Worm (Caenorhabditis elegans) whole organism, L2 larva: ENCODE measurements around the gene nkb-2.

Experiments used
- R02D3.7 ChIP-seq: fragments of 150-350 bp; optimal IDR thresholded peaks from 2 replicates; lab custom pipeline; 2014; ENCODE audit warnings: missing biosample characterization, missing genetic modification characterization
- ZK546.5 ChIP-seq: sonication (generic microtip); optimal IDR thresholded peaks from 2 replicates; lab custom pipeline; 2017; ENCODE audit warnings: missing biosample characterization, missing genetic modification characterization
- alr-1 ChIP-seq: fragments of 150-350 bp; optimal IDR thresholded peaks from 2 replicates; lab custom pipeline; 2014; ENCODE audit warnings: missing biosample characterization, missing genetic modification characterization
- aly-2 ChIP-seq: fragments of 150-350 bp; optimal IDR thresholded peaks from 2 replicates; lab custom pipeline; 2014; ENCODE audit warnings: missing biosample characterization, missing genetic modification characterization
- blmp-1 ChIP-seq: sonication (generic microtip); optimal IDR thresholded peaks from 2 replicates; lab custom pipeline; 2017; ENCODE audit warnings: missing genetic modification characterization, mild to moderate bottlenecking, missing compliant biosample characterization, antibody characterized with exemption, moderate library complexity; ENCODE audit not compliant: insufficient read depth
- ceh-16 ChIP-seq: fragments of 150-350 bp; optimal IDR thresholded peaks from 2 replicates; lab custom pipeline; 2014; ENCODE audit warnings: missing biosample characterization, missing genetic modification characterization
- ceh-82 ChIP-seq: fragments of 150-350 bp; optimal IDR thresholded peaks from 2 replicates; lab custom pipeline; 2014; ENCODE audit warnings: missing biosample characterization, missing genetic modification characterization
- crh-2 ChIP-seq: sonication (generic microtip); optimal IDR thresholded peaks from 2 replicates; lab custom pipeline; 2017; ENCODE audit warnings: missing biosample characterization, missing genetic modification characterization
- dmd-4 ChIP-seq: sonication (generic microtip); optimal IDR thresholded peaks from 2 replicates; lab custom pipeline; 2017; ENCODE audit warnings: missing biosample characterization, missing genetic modification characterization
- egl-27 ChIP-seq: sonication (generic microtip); optimal IDR thresholded peaks from 3 replicates; lab custom pipeline; 2017; ENCODE audit warnings: missing biosample characterization, missing genetic modification reagents, missing genetic modification characterization
- elt-1 ChIP-seq: fragments of 150-350 bp; optimal IDR thresholded peaks from 2 replicates; lab custom pipeline; 2014; ENCODE audit warnings: missing biosample characterization, missing genetic modification characterization
- elt-3 ChIP-seq: sonication (generic microtip); optimal IDR thresholded peaks from 2 replicates; lab custom pipeline; 2017; ENCODE audit warnings: missing biosample characterization, missing genetic modification characterization
- fos-1 ChIP-seq: fragments of 150-350 bp; optimal IDR thresholded peaks from 2 replicates; lab custom pipeline; 2014; ENCODE audit warnings: missing biosample characterization, missing genetic modification characterization
- lin-11 ChIP-seq: fragments of 150-350 bp; sonication (generic microtip); optimal IDR thresholded peaks from 2 replicates; lab custom pipeline; 2014; ENCODE audit warnings: missing biosample characterization, missing genetic modification characterization, inconsistent platforms, mixed read lengths
- lin-13 ChIP-seq: fragments of 150-350 bp; optimal IDR thresholded peaks from 2 replicates; lab custom pipeline; 2014; ENCODE audit warnings: missing biosample characterization, missing genetic modification reagents, missing genetic modification characterization
- lsy-2 ChIP-seq, 2 experiments: fragments of 150-350 bp in 1 of 2; sonication (generic microtip) in 1 of 2; optimal IDR thresholded peaks; 2 replicates each; lab custom pipeline; 2014 to 2017; ENCODE audit warnings: missing biosample characterization in 2 of 2, missing genetic modification characterization in 2 of 2
- mab-5 ChIP-seq: fragments of 150-350 bp; optimal IDR thresholded peaks from 2 replicates; lab custom pipeline; 2014; ENCODE audit warnings: missing biosample characterization, missing genetic modification characterization
- mdl-1 ChIP-seq, 2 experiments: fragments of 150-350 bp in 1 of 2; sonication (generic microtip) in 1 of 2; optimal IDR thresholded peaks; 2 replicates each; lab custom pipeline; 2017; ENCODE audit warnings: missing biosample characterization in 2 of 2, missing genetic modification characterization in 2 of 2
- nhr-10 ChIP-seq: sonication (generic microtip); optimal IDR thresholded peaks from 2 replicates; lab custom pipeline; 2017; ENCODE audit warnings: missing biosample characterization, missing genetic modification characterization
- nhr-11 ChIP-seq: fragments of 150-350 bp; optimal IDR thresholded peaks from 2 replicates; lab custom pipeline; 2014; ENCODE audit warnings: missing biosample characterization, missing genetic modification characterization
- nhr-12 ChIP-seq: fragments of 150-350 bp; optimal IDR thresholded peaks from 2 replicates; lab custom pipeline; 2014; ENCODE audit warnings: missing biosample characterization, missing genetic modification characterization
- nhr-129 ChIP-seq: fragments of 150-350 bp; optimal IDR thresholded peaks from 2 replicates; lab custom pipeline; 2014; ENCODE audit warnings: missing biosample characterization, missing genetic modification characterization
- nhr-21 ChIP-seq: fragments of 150-350 bp; optimal IDR thresholded peaks from 2 replicates; lab custom pipeline; 2014; ENCODE audit warnings: missing biosample characterization, missing genetic modification characterization
- nhr-23 ChIP-seq: fragments of 150-350 bp; optimal IDR thresholded peaks from 2 replicates; lab custom pipeline; 2014; ENCODE audit warnings: missing biosample characterization, missing genetic modification reagents, missing genetic modification characterization
- nhr-6 ChIP-seq: fragments of 150-350 bp; optimal IDR thresholded peaks from 2 replicates; lab custom pipeline; 2014; ENCODE audit warnings: missing biosample characterization, missing genetic modification characterization
- nhr-77 ChIP-seq: fragments of 150-350 bp; optimal IDR thresholded peaks from 2 replicates; lab custom pipeline; 2014; ENCODE audit warnings: missing biosample characterization, missing genetic modification characterization
- peb-1 ChIP-seq: fragments of 150-350 bp; optimal IDR thresholded peaks from 2 replicates; lab custom pipeline; 2014; ENCODE audit warnings: missing biosample characterization, missing genetic modification characterization
- skn-1 ChIP-seq: sonication (generic microtip); optimal IDR thresholded peaks from 2 replicates; lab custom pipeline; 2017; ENCODE audit warnings: missing biosample characterization, missing genetic modification characterization
- sma-3 ChIP-seq: sonication (generic microtip); optimal IDR thresholded peaks from 2 replicates; lab custom pipeline; 2016; ENCODE audit warnings: missing genetic modification reagents, missing genetic modification characterization, missing compliant biosample characterization
- snpc-4 ChIP-seq: fragments of 150-350 bp; optimal IDR thresholded peaks from 2 replicates; lab custom pipeline; 2014; ENCODE audit warnings: missing biosample characterization, missing genetic modification characterization
- unc-55 ChIP-seq: fragments of 150-350 bp; sonication (generic microtip); optimal IDR thresholded peaks from 3 replicates; lab custom pipeline; 2014; ENCODE audit warnings: missing biosample characterization, missing genetic modification reagents, missing genetic modification characterization
- unc-62 ChIP-seq: fragments of 150-350 bp; optimal IDR thresholded peaks from 2 replicates; lab custom pipeline; 2014; ENCODE audit warnings: missing biosample characterization, missing genetic modification reagents, missing genetic modification characterization
- ztf-1 ChIP-seq: fragments of 200-800 bp; sonication (Bioruptor generic); conservative IDR thresholded peaks from 2 replicates; pipeline ENCODE4 v1.3.6; 2022; ENCODE audit warnings: missing genetic modification characterization, missing compliant biosample characterization
- ztf-11 ChIP-seq: sonication (generic microtip); optimal IDR thresholded peaks from 2 replicates; lab custom pipeline; 2017; ENCODE audit warnings: missing biosample characterization, missing genetic modification characterization
- ztf-4 ChIP-seq: fragments of 150-350 bp; optimal IDR thresholded peaks from 2 replicates; lab custom pipeline; 2014; ENCODE audit warnings: missing biosample characterization, missing genetic modification characterization

Gene nkb-2

DNA sequence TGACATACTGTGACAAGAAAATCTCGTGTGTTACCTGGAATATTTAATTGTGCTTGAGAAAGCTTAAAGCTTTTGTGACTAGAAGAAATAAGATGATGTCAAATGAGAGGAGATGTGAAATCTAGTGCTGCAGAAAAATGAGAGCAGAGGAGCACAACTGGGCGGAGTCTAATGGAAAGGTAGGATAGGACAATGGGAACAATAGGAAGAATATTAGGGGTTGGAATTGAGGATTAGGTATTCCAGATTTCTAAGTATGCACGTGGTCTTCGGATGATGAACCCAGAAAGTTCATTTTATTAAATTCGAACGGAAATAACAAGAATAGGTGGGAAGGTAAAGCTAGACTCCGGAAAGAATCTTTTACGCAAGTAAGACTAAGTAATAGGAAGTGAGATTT is 2.8 kb downstream of the nkb-2 start, which contains the start of gene C43F9.7:
Gene C43F9.7 (minus strand): TSS at position 101 of the 400 bp plus-strand sequence.
- TF ChIP-seq unc-55 (GFP tag; lab: Kevin White, UChicago): no peak
- no peak for TF ChIP-seq snpc-4
- no peak for TF ChIP-seq alr-1 (tag; lab: Kevin White, UChicago)
- no peak for TF ChIP-seq nhr-11 (tag; lab: Kevin White, UChicago)
- no peak for TF ChIP-seq nhr-6 (tag; lab: Kevin White, UChicago)
- TF ChIP-seq ztf-11 (tag; lab: Kevin White, UChicago): no peak
- no peak for TF ChIP-seq elt-1 (tag; lab: Kevin White, UChicago)
- no peak for TF ChIP-seq R02D3.7 (tag; lab: Kevin White, UChicago)
- TF ChIP-seq nhr-10 (tag; lab: Kevin White, UChicago): no peak
- TF ChIP-seq lsy-2 (tag; optimal IDR thresholded peaks at IDR 0.05; lab: Kevin White, UChicago): no peak
- TF ChIP-seq fos-1: no peak
- no peak for TF ChIP-seq elt-3
- TF ChIP-seq ceh-16 (tag; lab: Kevin White, UChicago): no peak
- no peak for TF ChIP-seq ztf-1 (GFP tag; lab: Robert Waterston, UW)
- no peak for TF ChIP-seq ceh-82

- no peak for TF ChIP-seq nhr-11 (tag; lab: Kevin White, UChicago)
- no peak for TF ChIP-seq aly-2 (tag; lab: Kevin White, UChicago)
- TF ChIP-seq sma-3 (GFP tag; lab: Kevin White, UChicago): no peak
- TF ChIP-seq alr-1 (tag; lab: Kevin White, UChicago): no peak
- no peak for TF ChIP-seq lin-11 (tag; lab: Kevin White, UChicago)
Observed at ce11 chrIV:10596505-10596904, 5.8 kb downstream of the nkb-2 start, which contains the start of gene C43F9.11. Gene C43F9.11, plus strand, starts transcription at chrIV:10596805.

DNA sequence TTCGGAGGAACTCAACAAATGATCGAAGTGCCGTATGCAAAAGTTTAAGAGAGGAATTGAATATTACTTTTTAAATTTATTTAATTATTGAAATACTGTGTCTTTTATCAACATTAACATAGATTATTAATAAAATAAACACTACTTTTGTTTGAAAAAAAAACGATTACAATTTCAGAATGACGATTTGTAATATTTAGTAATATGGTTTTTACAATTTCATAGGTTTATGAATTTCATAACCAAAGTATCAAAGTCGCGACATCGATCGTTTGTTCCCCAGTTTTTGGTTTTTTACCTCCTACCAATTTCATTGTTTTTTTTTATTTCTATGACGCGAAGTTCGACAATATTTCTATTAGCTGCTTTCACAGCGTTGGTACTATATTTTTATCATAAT is 9.3 kb downstream of the nkb-2 start, which contains the start of gene R09H10.1:
Gene R09H10.1 (plus strand): TSS at position 301 of the 400 bp plus-strand sequence.
- TF ChIP-seq ztf-1 (GFP tag; lab: Robert Waterston, UW) (no peak), elt-1 (tag; lab: Kevin White, UChicago) (no peak), ztf-4 (tag; lab: Kevin White, UChicago) (no peak), nhr-129 (tag; lab: Kevin White, UChicago) (no peak), lin-13 (GFP tag; lab: Kevin White, UChicago) (no peak), crh-2 (no peak), blmp-1 (no peak), nhr-21 (tag; lab: Kevin White, UChicago) (no peak), fos-1 (no peak), unc-62 (GFP tag; lab: Kevin White, UChicago) (no peak)

DNA sequence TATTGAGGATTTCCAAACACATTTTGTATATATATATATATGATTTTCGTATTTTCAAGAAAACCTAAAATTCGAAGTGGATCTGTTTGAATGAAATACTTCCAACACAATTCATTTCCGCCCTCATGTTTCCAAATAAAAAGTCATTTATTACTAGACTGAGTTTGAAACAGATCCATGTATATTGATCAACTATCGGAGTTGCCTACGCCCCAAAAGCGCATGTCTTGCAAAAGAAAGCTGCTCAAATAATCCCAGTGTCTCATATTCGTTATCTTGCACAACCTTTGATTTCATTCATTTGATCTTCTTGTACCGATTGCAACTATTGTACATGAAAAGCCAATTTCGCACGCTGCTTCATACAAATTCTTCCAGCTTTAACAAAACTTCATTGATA is 11.9 kb downstream of the nkb-2 start, which contains the start of gene R09H10.2:
Gene R09H10.2 (plus strand): TSS at position 301 of the 400 bp plus-strand sequence.
- no peak for TF ChIP-seq nhr-23 (tag; lab: Kevin White, UChicago)
- no peak for TF ChIP-seq egl-27
- no peak for TF ChIP-seq peb-1
- no peak for TF ChIP-seq nhr-10 (tag; lab: Kevin White, UChicago)
- no peak for TF ChIP-seq R02D3.7 (tag; lab: Kevin White, UChicago)
- no peak for TF ChIP-seq lin-13 (GFP tag; lab: Kevin White, UChicago)
- no peak for TF ChIP-seq ztf-11 (tag; lab: Kevin White, UChicago)
- TF ChIP-seq nhr-129 (tag; lab: Kevin White, UChicago): no peak
- TF ChIP-seq dmd-4 (tag; lab: Kevin White, UChicago): no peak
- no peak for TF ChIP-seq mdl-1 (tag; optimal IDR thresholded peaks at IDR 0.05; lab: Kevin White, UChicago)
- TF ChIP-seq elt-1 (tag; lab: Kevin White, UChicago): no peak
- TF ChIP-seq skn-1 (tag; lab: Kevin White, UChicago): no peak
- no peak for TF ChIP-seq nhr-6 (tag; lab: Kevin White, UChicago)
- no peak for TF ChIP-seq nhr-12
- TF ChIP-seq nhr-77 (tag; lab: Kevin White, UChicago): no peak
- no peak for TF ChIP-seq ztf-4 (tag; lab: Kevin White, UChicago)
- TF ChIP-seq ZK546.5 (tag; lab: Kevin White, UChicago): no peak
- no peak for TF ChIP-seq mab-5 (tag; lab: Kevin White, UChicago)
- no peak for TF ChIP-seq lsy-2 (tag; optimal IDR thresholded peaks at IDR 0.05; lab: Kevin White, UChicago)
- no peak for TF ChIP-seq ztf-1 (GFP tag; lab: Robert Waterston, UW)
